Fruit fly (Drosophila melanogaster) whole organism, pupa: ENCODE measurements around the gene CG43799.
A peak's percentile ranks its signal among the peaks of the same experiment; 100 is the strongest.

Experiments
- CG10348 ChIP-seq: fragments of 200-800 bp; sonication (Bioruptor generic); IDR thresholded peaks from 2 replicates; pipeline ENCODE4 v1.3.6; 2022; ENCODE audit warnings: missing biosample characterization, missing genetic modification characterization
- CG12605 ChIP-seq: fragments of 200-800 bp; sonication (Bioruptor generic); IDR thresholded peaks from 2 replicates; pipeline ENCODE4 v1.3.6; 2022; ENCODE audit warnings: missing biosample characterization, missing genetic modification characterization
- CG13204 ChIP-seq: fragments of 200-800 bp; sonication (Bioruptor generic); optimal IDR thresholded peaks from 2 replicates; lab custom pipeline; 2018; ENCODE audit warnings: missing biosample characterization, mild to moderate bottlenecking, missing genetic modification characterization, moderate library complexity
- CG14655 ChIP-seq: fragments of 200-800 bp; sonication (Bioruptor generic); optimal IDR thresholded peaks from 3 replicates; lab custom pipeline; 2017; ENCODE audit warnings: mild to moderate bottlenecking, missing biosample characterization, missing genetic modification reagents, missing genetic modification characterization
- CG15710 ChIP-seq: fragments of 200-800 bp; sonication (Bioruptor generic); optimal IDR thresholded peaks from 2 replicates; lab custom pipeline; 2018; ENCODE audit warnings: missing biosample characterization, mild to moderate bottlenecking, missing genetic modification characterization, moderate library complexity
- CG17806 ChIP-seq: fragments of 200-800 bp; sonication (Bioruptor generic); optimal IDR thresholded peaks from 2 replicates; lab custom pipeline; 2018; ENCODE audit warnings: missing biosample characterization, mild to moderate bottlenecking, missing genetic modification characterization, moderate library complexity
- CG32121 ChIP-seq: fragments of 200-800 bp; sonication (Bioruptor generic); IDR thresholded peaks from 2 replicates; pipeline ENCODE4 v1.3.6; 2022; ENCODE audit warnings: missing biosample characterization, missing genetic modification characterization
- CG34367 ChIP-seq: fragments of 200-800 bp; sonication (Bioruptor generic); optimal IDR thresholded peaks from 2 replicates; lab custom pipeline; 2018; ENCODE audit warnings: missing biosample characterization, mild to moderate bottlenecking, missing genetic modification characterization
- CG4496 ChIP-seq: fragments of 200-800 bp; sonication (Bioruptor generic); IDR thresholded peaks from 3 replicates; pipeline ENCODE4 v1.3.6; 2022; ENCODE audit warnings: missing biosample characterization, missing genetic modification characterization
- CG8159 ChIP-seq: fragments of 200-800 bp; sonication (Bioruptor generic); optimal IDR thresholded peaks from 3 replicates; lab custom pipeline; 2018; ENCODE audit warnings: missing biosample characterization, mild to moderate bottlenecking, missing genetic modification characterization, moderate library complexity
- CG8301 ChIP-seq: fragments of 200-800 bp; sonication (Bioruptor generic); optimal IDR thresholded peaks from 2 replicates; lab custom pipeline; 2018; ENCODE audit warnings: missing biosample characterization, mild to moderate bottlenecking, missing genetic modification characterization
- CG9948 ChIP-seq: fragments of 200-800 bp; sonication (Bioruptor generic); optimal IDR thresholded peaks from 2 replicates; lab custom pipeline; 2018; ENCODE audit warnings: missing biosample characterization, mild to moderate bottlenecking, missing genetic modification characterization, moderate library complexity
- D1 ChIP-seq: fragments of 200-800 bp; sonication (Bioruptor generic); optimal IDR thresholded peaks from 2 replicates; lab custom pipeline; 2018; ENCODE audit warnings: missing biosample characterization, mild to moderate bottlenecking, missing genetic modification characterization, moderate library complexity
- Ets98B ChIP-seq: fragments of 200-800 bp; sonication (Bioruptor generic); IDR thresholded peaks from 2 replicates; pipeline ENCODE4 v1.3.6; 2022; ENCODE audit warnings: missing biosample characterization, missing genetic modification characterization
- Pif1A ChIP-seq: fragments of 200-800 bp; sonication (Bioruptor generic); optimal IDR thresholded peaks from 3 replicates; lab custom pipeline; 2016; ENCODE audit warnings: missing biosample characterization, missing genetic modification characterization
- Pif1B ChIP-seq: fragments of 200-800 bp; sonication (Bioruptor generic); optimal IDR thresholded peaks from 3 replicates; lab custom pipeline; 2016; ENCODE audit warnings: missing biosample characterization, missing genetic modification characterization
- Snoo ChIP-seq: fragments of 200-800 bp; sonication (Bioruptor generic); optimal IDR thresholded peaks from 3 replicates; lab custom pipeline; 2017; ENCODE audit warnings: missing biosample characterization, mild to moderate bottlenecking, missing genetic modification characterization, inconsistent platforms
- fd96Ca ChIP-seq: fragments of 200-800 bp; sonication (Bioruptor generic); IDR thresholded peaks from 3 replicates; pipeline ENCODE4 v1.3.6; 2022; ENCODE audit warnings: missing biosample characterization, missing genetic modification characterization
- gl ChIP-seq: fragments of 200-800 bp; sonication (Bioruptor generic); optimal IDR thresholded peaks from 2 replicates; lab custom pipeline; 2018; ENCODE audit warnings: missing biosample characterization, mild to moderate bottlenecking, missing genetic modification characterization
- rn ChIP-seq: fragments of 200-800 bp; sonication (Bioruptor generic); IDR thresholded peaks from 2 replicates; pipeline ENCODE4 v1.3.6; 2022; ENCODE audit warnings: missing biosample characterization, missing genetic modification characterization

Gene CG43799

DNA sequence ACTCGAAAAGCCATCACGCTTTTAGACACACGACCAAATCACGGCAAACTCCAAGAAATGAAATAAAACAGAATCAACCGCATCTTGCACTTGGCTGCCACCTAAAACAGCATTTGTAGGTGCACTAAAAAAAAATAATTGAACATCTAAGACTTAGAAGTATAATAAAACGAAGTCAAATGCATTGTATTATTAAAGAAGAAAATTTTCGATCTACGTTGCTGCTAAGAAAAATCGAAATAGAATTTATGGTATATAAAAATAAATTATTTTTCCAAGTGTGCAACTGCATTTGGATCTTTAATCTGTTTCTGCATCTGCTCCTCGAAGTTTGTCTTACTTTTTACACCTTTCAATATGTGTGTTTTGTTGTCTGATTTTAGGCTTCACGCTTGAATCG is 42.7 kb downstream of the CG43799 start:
- TF ChIP-seq Ets98B (no peak), CG4496 (GFP tag; lab: Robert Waterston, UW) (0 out of 3 replicates have a peak, but pooled peaks have one; percentile 50), CG14655 (GFP tag; lab: Kevin White, UChicago) (peak; percentile 69), fd96Ca (GFP tag; lab: Robert Waterston, UW) (no peak), gl (tag; lab: Kevin White, UChicago) (no peak), CG9948 (peak; percentile 32), CG10348 (GFP tag; lab: Robert Waterston, UW) (no peak), CG17806 (tag; lab: Kevin White, UChicago) (peak; percentile 22), CG13204 (no peak), CG15710 (tag; lab: Kevin White, UChicago) (no peak), Pif1A (GFP tag; lab: Kevin White, UChicago) (peak; percentile 1), CG32121 (GFP tag; lab: Robert Waterston, UW) (no peak), CG12605 (GFP tag; lab: Robert Waterston, UW) (no peak), Pif1B (GFP tag; lab: Kevin White, UChicago) (no peak), CG8301 (tag; lab: Kevin White, UChicago) (peak; percentile 53), Snoo (tag; lab: Kevin White, UChicago) (no peak), CG8159 (tag; lab: Kevin White, UChicago) (peak; percentile 8)

DNA sequence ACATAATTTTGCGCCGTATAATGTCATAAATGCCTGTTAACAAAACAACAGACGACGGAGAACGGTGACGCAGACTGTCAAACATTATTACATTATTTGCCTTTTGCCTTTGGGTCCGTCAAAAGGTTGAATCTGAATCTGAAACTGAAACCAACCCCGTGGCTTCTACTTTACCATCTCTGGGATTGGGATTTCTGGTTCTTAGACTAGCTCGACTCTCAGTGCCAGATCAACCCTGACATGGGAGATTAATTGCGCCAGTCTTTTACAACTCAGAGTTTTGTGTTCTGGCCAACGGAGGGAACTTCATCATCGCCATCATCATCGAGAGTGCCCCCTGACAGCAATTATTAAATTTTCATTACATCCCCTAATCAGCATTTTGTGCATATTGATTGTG is 44.9 kb downstream of the CG43799 start:
- no peak for TF ChIP-seq CG17806 (tag; lab: Kevin White, UChicago)
- no peak for TF ChIP-seq CG14655 (GFP tag; lab: Kevin White, UChicago)
- no peak for TF ChIP-seq CG32121 (GFP tag; lab: Robert Waterston, UW)
- no peak for TF ChIP-seq fd96Ca (GFP tag; lab: Robert Waterston, UW)
- TF ChIP-seq Pif1B (GFP tag; lab: Kevin White, UChicago), result no peak
- TF ChIP-seq CG15710 (tag; lab: Kevin White, UChicago), result no peak
- TF ChIP-seq CG8159 (tag; lab: Kevin White, UChicago), result no peak
- no peak for TF ChIP-seq CG4496 (GFP tag; lab: Robert Waterston, UW)
- no peak for TF ChIP-seq CG10348 (GFP tag; lab: Robert Waterston, UW)
- no peak for TF ChIP-seq CG12605 (GFP tag; lab: Robert Waterston, UW)
- TF ChIP-seq CG8301 (tag; lab: Kevin White, UChicago), result no peak
- TF ChIP-seq Pif1A (GFP tag; lab: Kevin White, UChicago), result no peak
- TF ChIP-seq Ets98B, result no peak
- no peak for TF ChIP-seq CG34367

DNA sequence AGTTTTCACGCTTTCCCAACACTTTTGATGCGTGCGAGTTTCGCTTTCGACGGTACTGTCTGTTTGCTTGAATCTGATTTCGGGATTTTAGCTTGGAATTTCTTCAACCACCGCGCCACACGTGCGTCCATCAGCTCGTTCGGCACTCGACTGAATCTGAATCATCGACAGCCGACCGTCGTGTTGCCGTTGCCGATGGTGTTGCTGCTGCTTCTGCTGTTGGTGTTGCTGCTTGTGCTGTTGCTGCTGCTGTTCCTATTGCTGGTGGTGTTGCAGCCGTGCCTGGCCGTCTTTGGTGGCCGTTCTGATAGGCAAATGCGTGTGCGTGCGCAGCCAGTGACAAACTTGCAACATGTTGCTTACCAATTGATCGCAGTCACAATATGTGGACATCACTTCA is 49.5 kb downstream of the CG43799 start, which contains the start of gene Wnt4:
Gene Wnt4 (minus strand): TSS at position 155 of the 400 bp plus-strand sequence.
- no peak for TF ChIP-seq CG10348 (GFP tag; lab: Robert Waterston, UW)
- peak; percentile 5; the same call in 1 of the 2 replicates for TF ChIP-seq Ets98B
- TF ChIP-seq CG32121 (GFP tag; lab: Robert Waterston, UW), result 0 out of 2 replicates have a peak, but pooled peaks have one; percentile 25
- peak; percentile 18 for TF ChIP-seq CG13204
- TF ChIP-seq gl (tag; lab: Kevin White, UChicago), result no peak
- no peak for TF ChIP-seq rn (GFP tag; lab: Robert Waterston, UW)

DNA sequence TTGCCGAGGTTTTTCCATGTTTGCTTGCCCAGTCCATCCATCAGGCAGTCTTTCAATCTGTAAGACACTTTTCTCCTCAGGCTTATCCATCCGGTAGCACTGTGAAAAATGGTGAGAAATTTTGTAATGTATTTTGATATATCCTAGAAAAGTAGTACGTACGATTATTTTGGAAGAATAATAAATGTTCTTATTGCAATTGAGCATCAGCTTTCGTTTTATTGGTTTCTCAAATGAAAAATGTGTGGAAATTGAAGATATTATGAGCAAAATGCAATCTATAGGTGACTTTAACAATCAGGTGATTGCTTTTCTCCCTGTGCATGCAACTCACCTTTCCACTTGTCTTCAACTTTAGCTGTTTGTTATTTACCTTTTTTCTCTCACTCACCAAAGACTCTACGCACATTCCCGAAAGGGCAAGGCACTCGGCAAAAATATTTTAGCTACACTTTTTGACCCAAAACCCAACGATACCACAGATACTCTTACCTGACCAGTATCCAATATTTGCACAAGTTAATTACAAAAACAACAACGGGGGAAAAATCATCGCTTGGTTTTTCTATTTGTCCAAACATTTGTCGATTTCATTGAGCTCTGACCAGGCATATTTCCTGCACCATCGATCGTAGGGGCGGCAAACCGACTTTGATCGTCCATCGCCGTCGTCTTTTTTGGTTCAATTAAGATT is 50.2 kb downstream of the CG43799 start:
- TF ChIP-seq gl (tag; lab: Kevin White, UChicago), result no peak
- TF ChIP-seq CG10348 (GFP tag; lab: Robert Waterston, UW), result no peak
- no peak for TF ChIP-seq CG13204
- 0 out of 2 replicates have a peak, but pooled peaks have one; percentile 7 for TF ChIP-seq Ets98B
- peak; percentile 45 for TF ChIP-seq CG14655 (GFP tag; lab: Kevin White, UChicago)
- TF ChIP-seq CG9948, result no peak
- no peak for TF ChIP-seq CG32121 (GFP tag; lab: Robert Waterston, UW)
- peak; percentile 41 for TF ChIP-seq CG8301 (tag; lab: Kevin White, UChicago)
- no peak for TF ChIP-seq D1
